2 fruit fly cellular contexts compared by ENCODE assay signal in the genomic region with DNA sequence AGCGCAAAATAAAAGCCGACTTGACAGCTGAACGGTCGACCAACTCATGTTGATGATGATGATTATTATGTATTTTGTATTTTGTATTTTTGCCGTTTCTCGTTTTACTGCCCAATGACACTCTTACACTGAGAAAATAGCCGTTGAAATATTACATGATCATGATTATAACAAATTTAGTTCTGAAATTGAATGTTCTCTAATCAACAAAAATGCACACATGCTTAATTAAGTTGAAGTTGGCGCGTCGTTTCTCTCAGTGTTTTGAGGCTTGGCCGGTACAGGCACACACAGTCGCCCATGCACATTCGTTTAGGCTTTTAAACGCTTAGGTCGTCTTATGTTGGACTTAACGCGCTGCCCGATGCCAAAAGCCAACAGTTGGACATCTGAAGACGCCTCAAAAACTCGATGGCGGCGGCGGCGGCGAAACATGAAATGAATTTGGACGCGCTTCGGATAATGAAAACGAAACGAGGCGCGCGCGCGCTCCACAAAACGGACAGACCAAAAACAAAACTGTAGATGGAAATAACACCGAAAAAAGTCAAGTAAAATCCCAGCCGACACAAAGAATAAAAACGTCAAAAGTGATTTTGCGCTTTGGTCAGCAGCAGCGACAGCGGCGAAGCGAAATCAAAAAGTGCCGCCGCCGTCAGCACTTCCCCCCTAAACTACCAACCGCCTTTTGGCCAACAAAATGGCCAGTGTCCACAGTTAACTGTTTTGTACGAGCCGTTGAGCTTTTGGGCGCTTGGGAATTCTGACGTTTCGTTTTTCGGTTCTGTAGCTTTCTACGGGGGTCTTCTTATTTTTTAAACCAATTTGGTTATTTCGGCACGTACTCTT.
TF ChIP-seq lines count a peak whose summit lies in the region.

No protein-coding gene starts in this region.

TF ChIP-seq in whole organism, embryonic, 481 proteins besides CTCF, POLR2A, EP300 and RAD21 (continued from another document and continues in another):
- TF ChIP-seq BtbVII (GFP tag; optimal IDR thresholded peaks at IDR 0.05; lab: Kevin White, UChicago), result peak; percentile 89
- TF ChIP-seq sens (GFP tag; lab: Kevin White, UChicago), result peak; percentile 98
- peak; percentile 96 for TF ChIP-seq CG12769 (tag; optimal IDR thresholded peaks at IDR 0.05; lab: Kevin White, UChicago)
- peak; percentile 54 for TF ChIP-seq crol (GFP tag; IDR thresholded peaks at IDR 0.05; lab: Robert Waterston, UW)
- TF ChIP-seq Fer2 (tag; optimal IDR thresholded peaks at IDR 0.05; lab: Kevin White, UChicago), result peak; percentile 81
- TF ChIP-seq CG8478 (optimal IDR thresholded peaks at IDR 0.05; lab: Kevin White, UChicago), result no peak
- TF ChIP-seq shn (GFP tag; optimal IDR thresholded peaks at IDR 0.05; lab: Kevin White, UChicago), result peak; percentile 85
- peak; percentile 91 for TF ChIP-seq sob (GFP tag; IDR thresholded peaks at IDR 0.05; lab: Robert Waterston, UW)
- TF ChIP-seq row (GFP tag; IDR thresholded peaks at IDR 0.05; lab: Robert Waterston, UW), result peak; percentile 91
- peak; percentile 88 for TF ChIP-seq CG7987 (GFP tag; optimal IDR thresholded peaks at IDR 0.05; lab: Kevin White, UChicago)
- peak; percentile 89 for TF ChIP-seq nau (GFP tag; optimal IDR thresholded peaks at IDR 0.05; lab: Kevin White, UChicago)
- peak; percentile 78 for TF ChIP-seq sim (GFP tag; IDR thresholded peaks at IDR 0.05; lab: Robert Waterston, UW)
- peak in 1 of 2 experiments; percentile 71 for TF ChIP-seq Hr78 (GFP tag; optimal IDR thresholded peaks at IDR 0.05; lab: Kevin White, UChicago)
- TF ChIP-seq B-H1 (GFP tag; IDR thresholded peaks at IDR 0.05; lab: Robert Waterston, UW), result peak; percentile 92
- peak; percentile 91 for TF ChIP-seq CG13296 (GFP tag; optimal IDR thresholded peaks at IDR 0.05; lab: Kevin White, UChicago)
- TF ChIP-seq zfh1 (GFP tag; IDR thresholded peaks at IDR 0.05; lab: Robert Waterston, UW), result peak; percentile 93
- TF ChIP-seq CG42726 (GFP tag; IDR thresholded peaks at IDR 0.05; lab: Robert Waterston, UW; ENCODE audit: partially characterized antibody), result no peak
- peak; percentile 94 for TF ChIP-seq Ada2b (GFP tag; IDR thresholded peaks at IDR 0.05; lab: Robert Waterston, UW)
- no peak for TF ChIP-seq Neu2 (GFP tag; optimal IDR thresholded peaks at IDR 0.05; lab: Kevin White, UChicago; ENCODE audit: borderline replicate concordance)
- TF ChIP-seq CG4404 (GFP tag; IDR thresholded peaks at IDR 0.05; lab: Robert Waterston, UW), result peak; percentile 64
- peak; percentile 80 for TF ChIP-seq CG10274 (GFP tag; optimal IDR thresholded peaks at IDR 0.05; lab: Kevin White, UChicago)
- TF ChIP-seq danr (GFP tag; IDR thresholded peaks at IDR 0.05; lab: Robert Waterston, UW), result peak; percentile 84
- TF ChIP-seq Side (GFP tag; optimal IDR thresholded peaks at IDR 0.05; lab: Kevin White, UChicago), result peak; percentile 93
- peak; percentile 91 for TF ChIP-seq NC2α (GFP tag; optimal IDR thresholded peaks at IDR 0.05; lab: Kevin White, UChicago)
- TF ChIP-seq CG31224 (GFP tag; IDR thresholded peaks at IDR 0.05; lab: Robert Waterston, UW), result peak; percentile 86
- TF ChIP-seq CG3407 (GFP tag; optimal IDR thresholded peaks at IDR 0.05; lab: Kevin White, UChicago), result peak; percentile 86
- TF ChIP-seq CG11085 (GFP tag; IDR thresholded peaks at IDR 0.05; lab: Robert Waterston, UW), result peak; percentile 86
- TF ChIP-seq Xrp1 (GFP tag; IDR thresholded peaks at IDR 0.05; lab: Robert Waterston, UW), result peak; percentile 90
- peak; percentile 86 for TF ChIP-seq nerfin-1 (tag; optimal IDR thresholded peaks at IDR 0.05; lab: Kevin White, UChicago)
- peak; percentile 85 for TF ChIP-seq CG6813 (GFP tag; optimal IDR thresholded peaks at IDR 0.05; lab: Kevin White, UChicago)
- peak; percentile 63 for TF ChIP-seq ac (GFP tag; optimal IDR thresholded peaks at IDR 0.05; lab: Kevin White, UChicago)
- peak; percentile 84 for TF ChIP-seq run (tag; optimal IDR thresholded peaks at IDR 0.05; lab: Kevin White, UChicago)
- TF ChIP-seq Scr (GFP tag; IDR thresholded peaks at IDR 0.05; lab: Robert Waterston, UW; ENCODE audit: partially characterized antibody), result no peak
- peak; percentile 89 for TF ChIP-seq crc (GFP tag; optimal IDR thresholded peaks at IDR 0.05; lab: Kevin White, UChicago)
- TF ChIP-seq aop (GFP tag; IDR thresholded peaks at IDR 0.05; lab: Robert Waterston, UW), result peak; percentile 60; the same call in 1 of the 2 replicates
- peak; percentile 69 for TF ChIP-seq D19B (GFP tag; optimal IDR thresholded peaks at IDR 0.05; lab: Kevin White, UChicago)
- peak; percentile 91 for TF ChIP-seq nmo (GFP tag; optimal IDR thresholded peaks at IDR 0.05; lab: Kevin White, UChicago)
- peak; percentile 86 for TF ChIP-seq tx (GFP tag; optimal IDR thresholded peaks at IDR 0.05; lab: Kevin White, UChicago)
- peak; percentile 92 for TF ChIP-seq CG8944 (GFP tag; optimal IDR thresholded peaks at IDR 0.05; lab: Kevin White, UChicago)
- peak; percentile 69 for TF ChIP-seq gt (GFP tag; IDR thresholded peaks at IDR 0.05; lab: Robert Waterston, UW)
- no peak for TF ChIP-seq nerfin-2 (GFP tag; IDR thresholded peaks at IDR 0.05; lab: Robert Waterston, UW; ENCODE audit: partially characterized antibody)
- TF ChIP-seq Oaz (GFP tag; IDR thresholded peaks at IDR 0.05; lab: Robert Waterston, UW), result peak; percentile 88
- TF ChIP-seq CG17328 (GFP tag; IDR thresholded peaks at IDR 0.05; lab: Robert Waterston, UW), result peak; percentile 95
- no peak for TF ChIP-seq CG2129 (GFP tag; IDR thresholded peaks at IDR 0.05; lab: Robert Waterston, UW; ENCODE audit: partially characterized antibody)
- TF ChIP-seq ash1 (GFP tag; optimal IDR thresholded peaks at IDR 0.05; lab: Kevin White, UChicago), result peak; percentile 42
- TF ChIP-seq Trl (optimal IDR thresholded peaks at IDR 0.05; lab: Kevin White, UChicago), result no peak
- peak; percentile 95 for TF ChIP-seq Trl (GFP tag; optimal IDR thresholded peaks at IDR 0.05; lab: Kevin White, UChicago)
- TF ChIP-seq cad (GFP tag; optimal IDR thresholded peaks at IDR 0.05; lab: Kevin White, UChicago), result no peak
- TF ChIP-seq CG2116 (GFP tag; optimal IDR thresholded peaks at IDR 0.05; lab: Kevin White, UChicago), result peak; percentile 66
- TF ChIP-seq CG10462 (GFP tag; optimal IDR thresholded peaks at IDR 0.05; lab: Kevin White, UChicago), result peak; percentile 80
- TF ChIP-seq fd3F (GFP tag; optimal IDR thresholded peaks at IDR 0.05; lab: Kevin White, UChicago), result peak; percentile 83
- peak; percentile 78 for TF ChIP-seq luna (GFP tag; optimal IDR thresholded peaks at IDR 0.05; lab: Kevin White, UChicago)
- TF ChIP-seq Hr39 (optimal IDR thresholded peaks at IDR 0.05; lab: Kevin White, UChicago), result no peak
- peak; percentile 70 for TF ChIP-seq toy (GFP tag; IDR thresholded peaks at IDR 0.05; lab: Robert Waterston, UW)
- peak; percentile 92 to 93 for TF ChIP-seq chif (GFP tag; optimal IDR thresholded peaks at IDR 0.05; lab: Kevin White, UChicago)
- TF ChIP-seq pita (GFP tag; optimal IDR thresholded peaks at IDR 0.05; lab: Kevin White, UChicago), result no peak
- peak; percentile 91 for TF ChIP-seq CG12942 (GFP tag; optimal IDR thresholded peaks at IDR 0.05; lab: Kevin White, UChicago)
- peak; percentile 98 for TF ChIP-seq Ets65A (GFP tag; lab: Kevin White, UChicago)
- peak; percentile 60 for TF ChIP-seq ab (GFP tag; optimal IDR thresholded peaks at IDR 0.05; lab: Kevin White, UChicago)
- peak; percentile 80 for TF ChIP-seq CG12104 (GFP tag; optimal IDR thresholded peaks at IDR 0.05; lab: Kevin White, UChicago)
- peak; percentile 70 for TF ChIP-seq Poxn (GFP tag; IDR thresholded peaks at IDR 0.05; lab: Robert Waterston, UW)

TF ChIP-seq in whole organism, prepupa, 60 proteins besides CTCF, POLR2A, EP300 and RAD21 (continued from another document):
- TF ChIP-seq CG7368 (GFP tag; optimal IDR thresholded peaks at IDR 0.05; lab: Kevin White, UChicago), result peak; percentile 88
- TF ChIP-seq OdsH (GFP tag; optimal IDR thresholded peaks at IDR 0.05; lab: Kevin White, UChicago), result peak; percentile 86
- TF ChIP-seq CG11902 (GFP tag; optimal IDR thresholded peaks at IDR 0.05; lab: Kevin White, UChicago), result peak; percentile 78
- TF ChIP-seq dsx (GFP tag; optimal IDR thresholded peaks at IDR 0.05; lab: Kevin White, UChicago; ENCODE audit: poor library complexity, severe bottlenecking), result peak; percentile 62
- peak; percentile 84 for TF ChIP-seq Smox (GFP tag; optimal IDR thresholded peaks at IDR 0.05; lab: Kevin White, UChicago)
- TF ChIP-seq CG16779 (tag; optimal IDR thresholded peaks at IDR 0.05; lab: Kevin White, UChicago), result peak; percentile 32
- peak; percentile 93 for TF ChIP-seq svp (GFP tag; lab: Kevin White, UChicago)
- TF ChIP-seq CG6792 (GFP tag; optimal IDR thresholded peaks at IDR 0.05; lab: Kevin White, UChicago), result peak; percentile 82
- TF ChIP-seq ss (GFP tag; optimal IDR thresholded peaks at IDR 0.05; lab: Kevin White, UChicago), result peak; percentile 1 to 65
- TF ChIP-seq Eip75B (GFP tag; optimal IDR thresholded peaks at IDR 0.05; lab: Kevin White, UChicago), result peak; percentile 86
TF ChIP-seq in whole organism, prepupa: peak in this region for 58.
